Worm (Caenorhabditis elegans) whole organism, L3 larva: ENCODE measurements around the gene nhr-222.

Experiments
- egl-27 ChIP-seq: sonication (generic microtip); optimal IDR thresholded peaks from 4 replicates; lab custom pipeline; 2017; ENCODE audit warnings: missing biosample characterization, missing genetic modification reagents, missing genetic modification characterization
- jun-1 ChIP-seq: fragments of 150-350 bp; optimal IDR thresholded peaks from 2 replicates; lab custom pipeline; 2014; ENCODE audit warnings: missing biosample characterization, missing genetic modification reagents, missing genetic modification characterization
- lin-15B ChIP-seq: fragments of 150-350 bp; optimal IDR thresholded peaks from 2 replicates; lab custom pipeline; 2014; ENCODE audit warnings: missing biosample characterization, missing genetic modification characterization
- mml-1 ChIP-seq: fragments of 150-350 bp; sonication (generic microtip); optimal IDR thresholded peaks from 3 replicates; lab custom pipeline; 2014; ENCODE audit warnings: missing biosample characterization, missing genetic modification characterization
- nhr-11 ChIP-seq: fragments of 150-350 bp; optimal IDR thresholded peaks from 2 replicates; lab custom pipeline; 2014; ENCODE audit warnings: missing biosample characterization, missing genetic modification characterization
- nhr-76 ChIP-seq: fragments of 150-350 bp; sonication (generic microtip); optimal IDR thresholded peaks from 5 replicates; lab custom pipeline; 2014; ENCODE audit warnings: missing biosample characterization, missing genetic modification characterization

DNA sequence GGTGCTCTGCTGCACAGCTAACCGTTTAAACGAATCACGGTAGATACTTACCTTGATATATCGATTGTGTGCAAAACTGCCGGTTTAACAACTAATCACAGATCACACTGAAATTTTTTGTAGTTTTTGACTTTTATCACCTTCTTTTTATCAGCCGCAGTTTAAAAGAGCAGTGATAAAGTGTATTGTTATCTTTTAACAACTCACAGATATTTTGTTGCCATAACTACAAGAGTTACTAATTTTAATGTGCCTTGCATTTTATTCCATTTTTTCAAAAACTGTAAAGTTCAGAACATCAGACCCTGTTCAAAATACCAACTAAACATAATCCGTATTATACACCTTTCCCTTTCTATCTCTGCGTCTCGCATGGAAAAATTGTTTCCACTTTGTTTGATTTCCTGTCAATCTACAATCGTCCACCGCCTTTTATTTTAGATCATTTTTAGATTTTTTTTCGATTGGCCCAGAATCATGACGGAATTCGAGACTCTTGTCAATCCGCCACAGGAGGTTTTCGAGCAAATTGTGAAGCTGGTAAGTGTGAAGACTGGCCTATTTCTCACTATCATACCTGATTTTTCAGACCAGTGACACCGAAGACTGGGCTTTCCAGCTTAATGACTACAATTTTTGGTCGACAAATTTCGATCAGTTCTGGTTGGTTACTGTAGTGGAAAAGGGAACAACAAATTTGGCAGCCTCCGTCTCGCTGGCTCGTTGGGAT, 9.7 kb upstream of the nhr-222 start, which contains the start of gene T24A6.20:
- TF ChIP-seq lin-15B (tag; lab: Kevin White, UChicago) (no peak), jun-1 (no peak), egl-27 (no peak), nhr-76 (tag; lab: Kevin White, UChicago) (no peak), nhr-11 (tag; lab: Kevin White, UChicago) (no peak), mml-1 (tag; lab: Kevin White, UChicago) (no peak)
